Worm (Caenorhabditis elegans): Measurements from ENCODE around the gene cpr-5.

- TF ChIP-seq jun-1 (tag; optimal IDR thresholded peaks at IDR 0.05): no peak
- TF ChIP-seq nhr-237 (tag; optimal IDR thresholded peaks at IDR 0.05): no peak
Observed at ce11 chrV:1158247-1158646, 24.4 kb upstream of the cpr-5 start.

All from whole organism, L1 larva.